Comparison of ENCODE assay signal across 4 fruit fly cellular contexts in genomic region chr3R:11216156-11216630, dm6.
A peak's percentile ranks its signal among the peaks of the same experiment; 100 is the strongest.
TF ChIP-seq lines count a peak whose summit lies in the region.

Gene RpS25 (minus strand): TSS chr3R:11216287.
Gene CG4820 (plus strand): TSS chr3R:11216535.

TF ChIP-seq in whole organism, adult, 20 proteins besides CTCF, POLR2A, EP300 and RAD21 (continued from another document):
- peak; percentile 81 for TF ChIP-seq cic (GFP tag; optimal IDR thresholded peaks at IDR 0.05; lab: Kevin White, UChicago)
- TF ChIP-seq tj (GFP tag; optimal IDR thresholded peaks at IDR 0.05; lab: Kevin White, UChicago) = peak; percentile 82

TF ChIP-seq in whole organism, embryonic, 481 proteins besides CTCF, POLR2A, EP300 and RAD21 (continued from another document and continues in another):
- TF ChIP-seq CG16815 (GFP tag; optimal IDR thresholded peaks at IDR 0.05; lab: Kevin White, UChicago) = peak; percentile 57
- TF ChIP-seq Nf-YC (tag; optimal IDR thresholded peaks at IDR 0.05; lab: Kevin White, UChicago) = peak; percentile 81
- peak; percentile 85 for TF ChIP-seq kah (GFP tag; optimal IDR thresholded peaks at IDR 0.05; lab: Kevin White, UChicago)
- TF ChIP-seq Side (GFP tag; optimal IDR thresholded peaks at IDR 0.05; lab: Kevin White, UChicago) = peak; percentile 94
- TF ChIP-seq PHDP (tag; optimal IDR thresholded peaks at IDR 0.05; lab: Kevin White, UChicago) = peak; percentile 91
- peak; percentile 90 for TF ChIP-seq CG18764 (GFP tag; optimal IDR thresholded peaks at IDR 0.05; lab: Kevin White, UChicago)
- TF ChIP-seq CG4328 (GFP tag; optimal IDR thresholded peaks at IDR 0.05; lab: Kevin White, UChicago) = peak; percentile 94
- peak; percentile 90 for TF ChIP-seq CG12219 (GFP tag; optimal IDR thresholded peaks at IDR 0.05; lab: Kevin White, UChicago)
- no peak for TF ChIP-seq br (optimal IDR thresholded peaks at IDR 0.05; lab: Kevin White, UChicago)
- TF ChIP-seq vnd (GFP tag; IDR thresholded peaks at IDR 0.05; lab: Robert Waterston, UW; ENCODE audit: partially characterized antibody) = peak; percentile 82
- TF ChIP-seq CG14050 (GFP tag; IDR thresholded peaks at IDR 0.05; lab: Robert Waterston, UW) = peak; percentile 85
- peak; percentile 93 for TF ChIP-seq org-1 (GFP tag; optimal IDR thresholded peaks at IDR 0.05; lab: Kevin White, UChicago)
- TF ChIP-seq Elba2 (GFP tag; optimal IDR thresholded peaks at IDR 0.05; lab: Kevin White, UChicago) = peak; percentile 52
- TF ChIP-seq CG9215 (GFP tag; IDR thresholded peaks at IDR 0.05; lab: Robert Waterston, UW) = peak; percentile 65
- TF ChIP-seq pb (GFP tag; optimal IDR thresholded peaks at IDR 0.05; lab: Kevin White, UChicago) = peak; percentile 93
- peak; percentile 82 for TF ChIP-seq cato (GFP tag; optimal IDR thresholded peaks at IDR 0.05; lab: Kevin White, UChicago; ENCODE audit: borderline replicate concordance)
- TF ChIP-seq ERR (GFP tag; optimal IDR thresholded peaks at IDR 0.05; lab: Kevin White, UChicago) = peak; percentile 77
- TF ChIP-seq CHES-1-like (GFP tag; optimal IDR thresholded peaks at IDR 0.05; lab: Kevin White, UChicago) = peak; percentile 94
- peak; percentile 96 for TF ChIP-seq BEAF-32 (GFP tag; optimal IDR thresholded peaks at IDR 0.05; lab: Kevin White, UChicago)
- TF ChIP-seq Gsc (GFP tag; IDR thresholded peaks at IDR 0.05; lab: Robert Waterston, UW) = no peak
- peak; percentile 91 for TF ChIP-seq CG11456 (GFP tag; IDR thresholded peaks at IDR 0.05; lab: Robert Waterston, UW)
- TF ChIP-seq CG4617 (GFP tag; optimal IDR thresholded peaks at IDR 0.05; lab: Kevin White, UChicago; ENCODE audit: borderline replicate concordance) = peak; percentile 97
- peak; percentile 71 for TF ChIP-seq Six4 (GFP tag; optimal IDR thresholded peaks at IDR 0.05; lab: Kevin White, UChicago)
- peak; percentile 100 for TF ChIP-seq MESR4 (GFP tag; optimal IDR thresholded peaks at IDR 0.05; lab: Kevin White, UChicago)
- TF ChIP-seq usp (GFP tag; optimal IDR thresholded peaks at IDR 0.05; lab: Kevin White, UChicago) = no peak
- TF ChIP-seq sima (GFP tag; optimal IDR thresholded peaks at IDR 0.05; lab: Kevin White, UChicago) = peak; percentile 73
- TF ChIP-seq CG12236 (GFP tag; optimal IDR thresholded peaks at IDR 0.05; lab: Kevin White, UChicago) = peak; percentile 89
- TF ChIP-seq az2 (GFP tag; optimal IDR thresholded peaks at IDR 0.05; lab: Kevin White, UChicago) = peak; percentile 70
- TF ChIP-seq CG17361 (GFP tag; IDR thresholded peaks at IDR 0.05; lab: Robert Waterston, UW) = peak; percentile 88
- TF ChIP-seq Usf (GFP tag; optimal IDR thresholded peaks at IDR 0.05; lab: Kevin White, UChicago) = peak; percentile 80
- peak; percentile 79 for TF ChIP-seq CG32772 (GFP tag; IDR thresholded peaks at IDR 0.05; lab: Robert Waterston, UW)
- no peak for TF ChIP-seq eve (GFP tag; optimal IDR thresholded peaks at IDR 0.05; lab: Kevin White, UChicago)
- peak; percentile 84 for TF ChIP-seq CG6175 (GFP tag; IDR thresholded peaks at IDR 0.05; lab: Robert Waterston, UW)
- peak; percentile 93 for TF ChIP-seq Dad (GFP tag; optimal IDR thresholded peaks at IDR 0.05; lab: Kevin White, UChicago)
- TF ChIP-seq Doc2 (GFP tag; IDR thresholded peaks at IDR 0.05; lab: Robert Waterston, UW) = peak; percentile 50
- TF ChIP-seq schlank (tag; optimal IDR thresholded peaks at IDR 0.05; lab: Kevin White, UChicago) = peak; percentile 93
- peak; percentile 82 for TF ChIP-seq CG3163 (GFP tag; optimal IDR thresholded peaks at IDR 0.05; lab: Kevin White, UChicago)
- TF ChIP-seq Tbp (GFP tag; optimal IDR thresholded peaks at IDR 0.05; lab: Kevin White, UChicago) = peak; percentile 55
- TF ChIP-seq CG6791 (GFP tag; IDR thresholded peaks at IDR 0.05; lab: Robert Waterston, UW; ENCODE audit: partially characterized antibody) = peak; percentile 80
- TF ChIP-seq CG8290 (GFP tag; optimal IDR thresholded peaks at IDR 0.05; lab: Kevin White, UChicago) = peak; percentile 89
- TF ChIP-seq CG8290 (tag; optimal IDR thresholded peaks at IDR 0.05; lab: Kevin White, UChicago) = peak; percentile 89 to 97
- peak; percentile 78 for TF ChIP-seq inv (GFP tag; IDR thresholded peaks at IDR 0.05; lab: Robert Waterston, UW; ENCODE audit: partially characterized antibody)

TF ChIP-seq in whole organism, prepupa, 60 proteins besides CTCF, POLR2A, EP300 and RAD21 (continued from another document):
- TF ChIP-seq lz (GFP tag; optimal IDR thresholded peaks at IDR 0.05; lab: Kevin White, UChicago) = peak; percentile 91
- TF ChIP-seq CG8632 (GFP tag; optimal IDR thresholded peaks at IDR 0.05; lab: Kevin White, UChicago) = peak; percentile 73
- peak; percentile 85 for TF ChIP-seq Eip75B (GFP tag; optimal IDR thresholded peaks at IDR 0.05; lab: Kevin White, UChicago)
- peak; percentile 96 for TF ChIP-seq Eip78C (GFP tag; lab: Kevin White, UChicago)
- TF ChIP-seq fd59A (GFP tag; optimal IDR thresholded peaks at IDR 0.05; lab: Kevin White, UChicago) = peak; percentile 57
- TF ChIP-seq CG11902 (GFP tag; optimal IDR thresholded peaks at IDR 0.05; lab: Kevin White, UChicago) = peak; percentile 53
- TF ChIP-seq CG3919 (GFP tag; optimal IDR thresholded peaks at IDR 0.05; lab: Kevin White, UChicago) = peak; percentile 92
- peak; percentile 87 for TF ChIP-seq achi (GFP tag; optimal IDR thresholded peaks at IDR 0.05; lab: Kevin White, UChicago)
- TF ChIP-seq svp (GFP tag; lab: Kevin White, UChicago) = no peak
- TF ChIP-seq esn (GFP tag; optimal IDR thresholded peaks at IDR 0.05; lab: Kevin White, UChicago) = peak; percentile 90
- TF ChIP-seq CG1621 (tag; optimal IDR thresholded peaks at IDR 0.05; lab: Kevin White, UChicago) = peak; percentile 79
- peak; percentile 89 for TF ChIP-seq Sox102F (GFP tag; optimal IDR thresholded peaks at IDR 0.05; lab: Kevin White, UChicago)
- peak; percentile 77 for TF ChIP-seq CG6792 (GFP tag; optimal IDR thresholded peaks at IDR 0.05; lab: Kevin White, UChicago)
- TF ChIP-seq cyc (GFP tag; optimal IDR thresholded peaks at IDR 0.05; lab: Kevin White, UChicago) = peak; percentile 88
- TF ChIP-seq CG6276 (GFP tag; optimal IDR thresholded peaks at IDR 0.05; lab: Kevin White, UChicago) = no peak
- TF ChIP-seq CG6854 (GFP tag; optimal IDR thresholded peaks at IDR 0.05; lab: Kevin White, UChicago) = peak; percentile 97
- TF ChIP-seq CG10631 (GFP tag; optimal IDR thresholded peaks at IDR 0.05; lab: Kevin White, UChicago) = no peak
- peak; percentile 24; the same call in 1 of the 2 replicates for TF ChIP-seq CG15336 (GFP tag; IDR thresholded peaks at IDR 0.05; lab: Robert Waterston, UW)
- TF ChIP-seq CG9139 (GFP tag; optimal IDR thresholded peaks at IDR 0.05; lab: Kevin White, UChicago) = peak; percentile 75
- no peak for TF ChIP-seq Eip93F (GFP tag; optimal IDR thresholded peaks at IDR 0.05; lab: Kevin White, UChicago)
- peak; percentile 83 for TF ChIP-seq Sox14 (GFP tag; optimal IDR thresholded peaks at IDR 0.05; lab: Kevin White, UChicago)
- peak; percentile 88 for TF ChIP-seq CG7368 (GFP tag; optimal IDR thresholded peaks at IDR 0.05; lab: Kevin White, UChicago)
- TF ChIP-seq CG8319 (GFP tag; optimal IDR thresholded peaks at IDR 0.05; lab: Kevin White, UChicago) = peak; percentile 78
- peak; percentile 64 for TF ChIP-seq Ets21C (GFP tag; optimal IDR thresholded peaks at IDR 0.05; lab: Kevin White, UChicago)
- peak; percentile 85 for TF ChIP-seq OdsH (GFP tag; optimal IDR thresholded peaks at IDR 0.05; lab: Kevin White, UChicago)
- no peak for TF ChIP-seq Hr4 (GFP tag; optimal IDR thresholded peaks at IDR 0.05; lab: Kevin White, UChicago)
- peak; percentile 74 for TF ChIP-seq Smox (GFP tag; optimal IDR thresholded peaks at IDR 0.05; lab: Kevin White, UChicago)
- peak; percentile 82 for TF ChIP-seq eg (GFP tag; IDR thresholded peaks at IDR 0.05; lab: Robert Waterston, UW)
- peak; percentile 72 for TF ChIP-seq CG3032 (tag; optimal IDR thresholded peaks at IDR 0.05; lab: Kevin White, UChicago)
- TF ChIP-seq Hr39 (GFP tag; optimal IDR thresholded peaks at IDR 0.05; lab: Kevin White, UChicago) = peak; percentile 84
- TF ChIP-seq dac (GFP tag; optimal IDR thresholded peaks at IDR 0.05; lab: Kevin White, UChicago) = peak; percentile 64
- TF ChIP-seq CG8119 (GFP tag; IDR thresholded peaks at IDR 0.05; lab: Robert Waterston, UW) = 0 out of 3 replicates have a peak, but pooled peaks have one; percentile 42
- peak; percentile 82 for TF ChIP-seq pdm3 (GFP tag; optimal IDR thresholded peaks at IDR 0.05; lab: Kevin White, UChicago)
- 0 out of 2 replicates have a peak, but pooled peaks have one; percentile 36 for TF ChIP-seq CG11294 (GFP tag; IDR thresholded peaks at IDR 0.05; lab: Robert Waterston, UW)
- peak; percentile 84 for TF ChIP-seq fd85E (GFP tag; optimal IDR thresholded peaks at IDR 0.05; lab: Kevin White, UChicago)
- peak; percentile 17 for TF ChIP-seq Lpt (GFP tag; optimal IDR thresholded peaks at IDR 0.05; lab: Kevin White, UChicago)
- TF ChIP-seq spab (GFP tag; optimal IDR thresholded peaks at IDR 0.05; lab: Kevin White, UChicago) = peak; percentile 57
- peak; percentile 88 for TF ChIP-seq net (GFP tag; optimal IDR thresholded peaks at IDR 0.05; lab: Kevin White, UChicago)
- peak; percentile 85 for TF ChIP-seq CG31627 (GFP tag; optimal IDR thresholded peaks at IDR 0.05; lab: Kevin White, UChicago)
- peak; percentile 84 for TF ChIP-seq acj6 (GFP tag; optimal IDR thresholded peaks at IDR 0.05; lab: Kevin White, UChicago)
- TF ChIP-seq CG4318 (GFP tag; optimal IDR thresholded peaks at IDR 0.05; lab: Kevin White, UChicago) = no peak
- peak; percentile 71 to 86 for TF ChIP-seq ss (GFP tag; optimal IDR thresholded peaks at IDR 0.05; lab: Kevin White, UChicago)

TF ChIP-seq in whole organism, wandering third instar larva, 38 proteins besides CTCF, POLR2A, EP300 and RAD21 (continued from another document):
- TF ChIP-seq Sp1 (GFP tag; optimal IDR thresholded peaks at IDR 0.05; lab: Kevin White, UChicago) (peak; percentile 89), foxo (GFP tag; optimal IDR thresholded peaks at IDR 0.05; lab: Kevin White, UChicago) (peak in 1 of 2 experiments; percentile 78), CrebA (GFP tag; optimal IDR thresholded peaks at IDR 0.05; lab: Kevin White, UChicago; ENCODE audit: borderline replicate concordance) (no peak), Rel (GFP tag; optimal IDR thresholded peaks at IDR 0.05; lab: Kevin White, UChicago) (no peak), Rel (tag; optimal IDR thresholded peaks at IDR 0.05; lab: Kevin White, UChicago) (peak; percentile 61), Mio (GFP tag; optimal IDR thresholded peaks at IDR 0.05; lab: Kevin White, UChicago) (peak; percentile 77)
